Fruit fly (Drosophila melanogaster) whole organism, embryonic: ENCODE data around the gene spn-B.

Experiments used
- Bgb ChIP-seq: fragments of 200-800 bp; sonication (Bioruptor generic); IDR thresholded peaks from 2 replicates; pipeline ENCODE4 v1.3.6; 2022; ENCODE audit warnings: missing biosample characterization, missing genetic modification characterization; ENCODE audit not compliant: partially characterized antibody
- CG10321 ChIP-seq: fragments of 200-800 bp; sonication (Bioruptor generic); IDR thresholded peaks from 2 replicates; pipeline ENCODE4 v1.3.6; 2022; ENCODE audit warnings: missing biosample characterization, missing genetic modification characterization
- CG10431 ChIP-seq: fragments of 200-800 bp; sonication (Bioruptor generic); optimal IDR thresholded peaks from 3 replicates; lab custom pipeline; 2018; ENCODE audit warnings: missing biosample characterization, mild to moderate bottlenecking, missing genetic modification characterization
- CG10543 ChIP-seq: fragments of 200-800 bp; sonication (Bioruptor generic); optimal IDR thresholded peaks from 3 replicates; lab custom pipeline; 2017; ENCODE audit warnings: missing biosample characterization, mild to moderate bottlenecking, missing genetic modification characterization, moderate library complexity
- CG11456 ChIP-seq: fragments of 200-800 bp; sonication (Bioruptor generic); IDR thresholded peaks from 3 replicates; pipeline ENCODE4 v1.3.6; 2022; ENCODE audit warnings: missing biosample characterization, missing genetic modification characterization
- CG11504 ChIP-seq: fragments of 200-800 bp; sonication (Bioruptor generic); optimal IDR thresholded peaks from 3 replicates; lab custom pipeline; 2019; ENCODE audit warnings: missing biosample characterization, mild to moderate bottlenecking, missing genetic modification characterization, moderate library complexity
- CG12236 ChIP-seq: fragments of 200-800 bp; sonication (Bioruptor generic); optimal IDR thresholded peaks from 2 replicates; lab custom pipeline; 2016; ENCODE audit warnings: missing biosample characterization, missing genetic modification characterization
- CG13287 ChIP-seq: fragments of 200-800 bp; sonication (Bioruptor generic); IDR thresholded peaks from 2 replicates; pipeline ENCODE4 v1.3.6; 2022; ENCODE audit warnings: missing biosample characterization, missing genetic modification characterization; ENCODE audit not compliant: partially characterized antibody
- CG13894 ChIP-seq: fragments of 200-800 bp; sonication (Bioruptor generic); optimal IDR thresholded peaks from 3 replicates; lab custom pipeline; 2018; ENCODE audit warnings: missing biosample characterization, mild to moderate bottlenecking, missing genetic modification characterization, moderate library complexity
- CG17361 ChIP-seq: fragments of 200-800 bp; sonication (Bioruptor generic); IDR thresholded peaks from 3 replicates; pipeline ENCODE4 v1.3.6; 2022; ENCODE audit warnings: missing biosample characterization, missing genetic modification characterization
- CG17912 ChIP-seq: fragments of 200-800 bp; sonication (Bioruptor generic); optimal IDR thresholded peaks from 2 replicates; lab custom pipeline; 2018; ENCODE audit warnings: missing biosample characterization, mild to moderate bottlenecking, missing genetic modification characterization
- CG2116 ChIP-seq: fragments of 200-800 bp; sonication (Bioruptor generic); optimal IDR thresholded peaks from 3 replicates; lab custom pipeline; 2018; ENCODE audit warnings: missing biosample characterization, mild to moderate bottlenecking, missing genetic modification characterization
- CG31441 ChIP-seq: fragments of 200-800 bp; sonication (Bioruptor generic); IDR thresholded peaks from 2 replicates; pipeline ENCODE4 v1.3.6; 2022; ENCODE audit warnings: missing biosample characterization, missing genetic modification characterization
- CG3281 ChIP-seq: fragments of 200-800 bp; sonication (Bioruptor generic); optimal IDR thresholded peaks from 3 replicates; lab custom pipeline; 2017; ENCODE audit warnings: missing biosample characterization, mild to moderate bottlenecking, missing genetic modification characterization
- CG33557 ChIP-seq: fragments of 200-800 bp; sonication (Bioruptor generic); optimal IDR thresholded peaks from 2 replicates; lab custom pipeline; 2019; ENCODE audit warnings: missing biosample characterization, mild to moderate bottlenecking, missing genetic modification characterization, moderate library complexity
- CG3407 ChIP-seq: fragments of 200-800 bp; sonication (Bioruptor generic); optimal IDR thresholded peaks from 2 replicates; lab custom pipeline; 2018; ENCODE audit warnings: missing biosample characterization, mild to moderate bottlenecking, missing genetic modification characterization
- CG4360 ChIP-seq: fragments of 200-800 bp; sonication (Bioruptor generic); IDR thresholded peaks from 2 replicates; pipeline ENCODE4 v1.3.6; 2022; ENCODE audit warnings: missing biosample characterization, missing genetic modification characterization
- CG4854 ChIP-seq: fragments of 200-800 bp; sonication (Bioruptor generic); optimal IDR thresholded peaks from 2 replicates; lab custom pipeline; 2016; ENCODE audit warnings: missing biosample characterization, missing genetic modification characterization, inconsistent platforms
- CG5180 ChIP-seq: fragments of 200-800 bp; sonication (Bioruptor generic); optimal IDR thresholded peaks from 3 replicates; lab custom pipeline; 2017; ENCODE audit warnings: missing biosample characterization, missing genetic modification characterization, mild to moderate bottlenecking, moderate library complexity, missing genetic modification reagents
- CG7987 ChIP-seq: fragments of 200-800 bp; sonication (Bioruptor generic); optimal IDR thresholded peaks from 2 replicates; lab custom pipeline; 2018; ENCODE audit warnings: missing biosample characterization, mild to moderate bottlenecking, missing genetic modification characterization, moderate library complexity
- CG8359 ChIP-seq: fragments of 200-800 bp; sonication (Bioruptor generic); optimal IDR thresholded peaks from 2 replicates; lab custom pipeline; 2017; ENCODE audit warnings: missing biosample characterization, mild to moderate bottlenecking, missing genetic modification characterization, borderline replicate concordance
- CG9817 ChIP-seq: fragments of 200-800 bp; sonication (Bioruptor generic); optimal IDR thresholded peaks from 2 replicates; lab custom pipeline; 2018; ENCODE audit warnings: missing biosample characterization, mild to moderate bottlenecking, missing genetic modification characterization, moderate library complexity
- Deaf1 ChIP-seq: fragments of 200-800 bp; optimal IDR thresholded peaks from 3 replicates; lab custom pipeline; 2019; ENCODE audit warnings: missing biosample characterization, mild to moderate bottlenecking, missing genetic modification characterization, moderate library complexity
- Doc3 ChIP-seq: fragments of 200-800 bp; sonication (Bioruptor generic); IDR thresholded peaks from 3 replicates; pipeline ENCODE4 v1.3.6; 2022; ENCODE audit warnings: missing biosample characterization, missing genetic modification characterization; ENCODE audit not compliant: partially characterized antibody
- Fer1 ChIP-seq: fragments of 200-800 bp; sonication (Bioruptor generic); optimal IDR thresholded peaks from 2 replicates; lab custom pipeline; 2017; ENCODE audit warnings: missing biosample characterization, mild to moderate bottlenecking, missing genetic modification characterization
- HLH54F ChIP-seq: fragments of 200-800 bp; sonication (Bioruptor generic); optimal IDR thresholded peaks from 3 replicates; lab custom pipeline; 2016; ENCODE audit warnings: missing biosample characterization, missing genetic modification characterization
- Kr ChIP-seq: fragments of 200-800 bp; sonication (Bioruptor generic); optimal IDR thresholded peaks from 2 replicates; lab custom pipeline; 2017; ENCODE audit warnings: missing biosample characterization, mild to moderate bottlenecking, missing genetic modification characterization
- MESR4 ChIP-seq: fragments of 200-800 bp; sonication (Bioruptor generic); optimal IDR thresholded peaks from 2 replicates; lab custom pipeline; 2018; ENCODE audit warnings: missing biosample characterization, mild to moderate bottlenecking, missing genetic modification characterization, moderate library complexity
- Med ChIP-seq: fragments of 200-800 bp; sonication (Bioruptor generic); peaks from one replicate; lab custom pipeline; 2016; ENCODE audit warnings: missing biosample characterization, missing genetic modification characterization, mild to moderate bottlenecking, inconsistent platforms, moderate library complexity
- Rx ChIP-seq: fragments of 200-800 bp; sonication (Bioruptor generic); IDR thresholded peaks from 2 replicates; pipeline ENCODE4 v1.3.6; 2022; ENCODE audit warnings: missing biosample characterization, missing genetic modification characterization
- Six4 ChIP-seq: fragments of 200-800 bp; sonication (Bioruptor generic); optimal IDR thresholded peaks from 2 replicates; lab custom pipeline; 2016; ENCODE audit warnings: missing biosample characterization, missing genetic modification characterization
- Sox102F ChIP-seq: fragments of 200-800 bp; sonication (Bioruptor generic); optimal IDR thresholded peaks from 2 replicates; lab custom pipeline; 2018; ENCODE audit warnings: missing biosample characterization, mild to moderate bottlenecking, missing genetic modification characterization, moderate library complexity
- TFAM ChIP-seq: fragments of 200-800 bp; sonication (Bioruptor generic); optimal IDR thresholded peaks from 2 replicates; lab custom pipeline; 2017; ENCODE audit warnings: missing biosample characterization, missing genetic modification characterization, inconsistent platforms
- Taf1 ChIP-seq: fragments of 200-800 bp; sonication (Bioruptor generic); IDR thresholded peaks from 2 replicates; pipeline ENCODE4 v1.3.6; 2022; ENCODE audit warnings: missing biosample characterization, missing genetic modification characterization
- ara ChIP-seq: fragments of 200-800 bp; sonication (Bioruptor generic); IDR thresholded peaks from 2 replicates; pipeline ENCODE4 v1.3.6; 2022; ENCODE audit warnings: missing biosample characterization, missing genetic modification characterization
- bcd ChIP-seq: fragments of 200-800 bp; sonication (Bioruptor generic); optimal IDR thresholded peaks from 2 replicates; lab custom pipeline; 2017; ENCODE audit warnings: missing biosample characterization, mild to moderate bottlenecking, missing genetic modification characterization
- btn ChIP-seq: fragments of 200-800 bp; sonication (Bioruptor generic); optimal IDR thresholded peaks from 2 replicates; lab custom pipeline; 2016; ENCODE audit warnings: missing biosample characterization, missing genetic modification characterization
- dan ChIP-seq: fragments of 200-800 bp; sonication (Bioruptor generic); IDR thresholded peaks from 2 replicates; pipeline ENCODE4 v1.3.6; 2022; ENCODE audit warnings: missing biosample characterization, missing genetic modification characterization
- exex ChIP-seq: fragments of 200-800 bp; sonication (Bioruptor generic); optimal IDR thresholded peaks from 4 replicates; lab custom pipeline; 2018; ENCODE audit warnings: missing biosample characterization, mild to moderate bottlenecking, missing genetic modification characterization, moderate library complexity
- gfzf ChIP-seq: fragments of 200-800 bp; sonication (Bioruptor generic); optimal IDR thresholded peaks from 2 replicates; lab custom pipeline; 2016; ENCODE audit warnings: missing biosample characterization, mild to moderate bottlenecking, missing genetic modification characterization, moderate library complexity
- jumu ChIP-seq: fragments of 200-800 bp; sonication (Bioruptor generic); optimal IDR thresholded peaks from 3 replicates; lab custom pipeline; 2016; ENCODE audit warnings: missing biosample characterization, missing genetic modification characterization
- klu ChIP-seq: fragments of 200-800 bp; sonication (Bioruptor generic); IDR thresholded peaks from 2 replicates; pipeline ENCODE4 v1.3.6; 2022; ENCODE audit warnings: missing biosample characterization, missing genetic modification characterization
- lab ChIP-seq: fragments of 200-800 bp; sonication (Bioruptor generic); optimal IDR thresholded peaks from 3 replicates; lab custom pipeline; 2017; ENCODE audit warnings: missing biosample characterization, missing genetic modification characterization, mild to moderate bottlenecking, moderate library complexity, missing genetic modification reagents
- nerfin-2 ChIP-seq: fragments of 200-800 bp; sonication (Bioruptor generic); IDR thresholded peaks from 2 replicates; pipeline ENCODE4 v1.3.6; 2022; ENCODE audit warnings: missing biosample characterization, missing genetic modification characterization; ENCODE audit not compliant: partially characterized antibody
- sim ChIP-seq: fragments of 200-800 bp; sonication (Bioruptor generic); IDR thresholded peaks from 2 replicates; pipeline ENCODE4 v1.3.6; 2022; ENCODE audit warnings: missing biosample characterization, missing genetic modification characterization
- sima ChIP-seq: fragments of 200-800 bp; sonication (Bioruptor generic); optimal IDR thresholded peaks from 2 replicates; lab custom pipeline; 2016; ENCODE audit warnings: missing biosample characterization, missing genetic modification characterization
- so ChIP-seq: fragments of 200-800 bp; sonication (Bioruptor generic); IDR thresholded peaks from 3 replicates; pipeline ENCODE4 v1.3.6; 2022; ENCODE audit warnings: missing biosample characterization, missing genetic modification characterization
- sr ChIP-seq: fragments of 200-800 bp; sonication (Bioruptor generic); IDR thresholded peaks from 3 replicates; pipeline ENCODE4 v1.3.6; 2022; ENCODE audit warnings: missing biosample characterization, missing genetic modification characterization
- trem ChIP-seq: fragments of 200-800 bp; optimal IDR thresholded peaks from 3 replicates; lab custom pipeline; 2019; ENCODE audit warnings: missing biosample characterization, mild to moderate bottlenecking, missing genetic modification characterization, moderate library complexity
- zfh2 ChIP-seq: fragments of 200-800 bp; sonication (Bioruptor generic); optimal IDR thresholded peaks from 2 replicates; lab custom pipeline; 2016; ENCODE audit warnings: missing biosample characterization, missing genetic modification characterization

spn-B gene

DNA sequence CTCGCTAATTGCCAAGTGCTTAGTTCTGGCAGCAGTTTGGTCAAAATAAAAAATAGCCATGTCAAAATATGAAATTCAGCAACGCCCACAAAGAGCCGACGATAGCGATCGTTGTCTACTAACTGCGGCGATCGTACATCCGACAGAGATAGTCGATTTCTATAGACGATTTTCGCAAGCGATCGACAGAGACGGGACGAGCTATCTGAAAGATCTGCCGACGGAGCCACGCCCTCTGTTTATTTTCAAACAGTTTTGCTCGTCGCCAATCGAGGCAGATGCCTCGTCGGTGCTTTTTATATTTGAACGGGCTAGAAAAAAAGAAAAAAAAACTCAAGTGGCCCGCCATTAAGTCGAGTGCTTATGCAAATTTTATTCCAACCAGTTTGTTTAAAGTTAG is 7.7 kb downstream of the spn-B start (continued):
- 0 out of 3 replicates have a peak, but pooled peaks have one; percentile 48 for TF ChIP-seq sr (GFP tag; lab: Robert Waterston, UW)
- TF ChIP-seq MESR4 = no peak
- TF ChIP-seq CG17361 (GFP tag; lab: Robert Waterston, UW) = no peak
- TF ChIP-seq CG11504 = peak; percentile 2
- TF ChIP-seq CG3407 (GFP tag; lab: Kevin White, UChicago) = no peak
- TF ChIP-seq Med (GFP tag; lab: Kevin White, UChicago) = peak; percentile 63
- TF ChIP-seq CG11456 = no peak
- 0 out of 3 replicates have a peak, but pooled peaks have one; percentile 19 for TF ChIP-seq so (GFP tag; lab: Robert Waterston, UW)
- no peak for TF ChIP-seq sima
- no peak for TF ChIP-seq trem
- no peak for TF ChIP-seq nerfin-2 (GFP tag; lab: Robert Waterston, UW)
- no peak for TF ChIP-seq CG9817 (tag; lab: Kevin White, UChicago)
- TF ChIP-seq CG33557 (GFP tag; lab: Kevin White, UChicago) = no peak
- TF ChIP-seq CG8359 (GFP tag; lab: Kevin White, UChicago) = no peak
- TF ChIP-seq CG4360 (GFP tag; lab: Robert Waterston, UW) = no peak
- TF ChIP-seq CG5180 (GFP tag; lab: Kevin White, UChicago) = no peak
- no peak for TF ChIP-seq btn (GFP tag; lab: Kevin White, UChicago)
- TF ChIP-seq CG7987 = no peak
- peak; percentile 23; the same call in 1 of the 2 replicates for TF ChIP-seq CG13287 (GFP tag; lab: Robert Waterston, UW)
- no peak for TF ChIP-seq lab
- no peak for TF ChIP-seq Six4 (GFP tag; lab: Kevin White, UChicago)
- TF ChIP-seq ara (GFP tag; lab: Robert Waterston, UW) = no peak
- TF ChIP-seq sim (GFP tag; lab: Robert Waterston, UW) = no peak
- no peak for TF ChIP-seq TFAM (GFP tag; lab: Kevin White, UChicago)
- TF ChIP-seq zfh2 (GFP tag; lab: Kevin White, UChicago) = no peak
- TF ChIP-seq Kr (GFP tag; lab: Kevin White, UChicago) = no peak
- TF ChIP-seq dan (GFP tag; lab: Robert Waterston, UW) = no peak
- TF ChIP-seq CG10431 (GFP tag; lab: Kevin White, UChicago) = no peak
- TF ChIP-seq CG10321 (GFP tag; lab: Robert Waterston, UW) = peak; percentile 74
- TF ChIP-seq Fer1 (GFP tag; lab: Kevin White, UChicago) = no peak
- no peak for TF ChIP-seq Sox102F (GFP tag; lab: Kevin White, UChicago)
- no peak for TF ChIP-seq HLH54F (GFP tag; lab: Kevin White, UChicago)
- TF ChIP-seq CG10543 = no peak
- no peak for TF ChIP-seq klu (GFP tag; lab: Robert Waterston, UW)
- TF ChIP-seq CG3281 = no peak
- TF ChIP-seq CG2116 (GFP tag; lab: Kevin White, UChicago) = no peak
- TF ChIP-seq Bgb (GFP tag; lab: Robert Waterston, UW) = no peak
- no peak for TF ChIP-seq Taf1 (GFP tag; lab: Robert Waterston, UW)
- TF ChIP-seq CG4854 (GFP tag; lab: Kevin White, UChicago) = no peak
- no peak for TF ChIP-seq CG12236 (GFP tag; lab: Kevin White, UChicago)
- no peak for TF ChIP-seq exex
- no peak for TF ChIP-seq Rx (GFP tag; lab: Robert Waterston, UW)
- TF ChIP-seq bcd (GFP tag; lab: Kevin White, UChicago) = no peak
- TF ChIP-seq CG17912 (GFP tag; lab: Kevin White, UChicago) = no peak
- no peak for TF ChIP-seq gfzf (GFP tag; lab: Kevin White, UChicago)
- no peak for TF ChIP-seq jumu
- no peak for TF ChIP-seq Doc3
- no peak for TF ChIP-seq CG31441
- no peak for TF ChIP-seq CG13894 (tag; lab: Kevin White, UChicago)
- TF ChIP-seq Deaf1 (tag; lab: Kevin White, UChicago) = peak; percentile 81
